Worm (Caenorhabditis elegans) whole organism, L3 larva: ENCODE results near the gene T16A1.4.
"Not testable (repeated sequence)": the region's sequence is repeated elsewhere in the genome, so short reads cannot be mapped to it uniquely, and the experiment has no call there.

Experiments used
- R02D3.7 ChIP-seq: fragments of 150-350 bp; optimal IDR thresholded peaks from 2 replicates; lab custom pipeline; 2014; ENCODE audit warnings: missing biosample characterization, missing genetic modification characterization
- aly-2 ChIP-seq: fragments of 150-350 bp; optimal IDR thresholded peaks from 2 replicates; lab custom pipeline; 2014; ENCODE audit warnings: missing biosample characterization, missing genetic modification characterization
- ama-1 ChIP-seq: fragments of 150-350 bp; optimal IDR thresholded peaks from 2 replicates; lab custom pipeline; 2018
- ceh-16 ChIP-seq: sonication (generic microtip); optimal IDR thresholded peaks from 2 replicates; lab custom pipeline; 2017; ENCODE audit warnings: missing biosample characterization, missing genetic modification characterization
- ceh-28 ChIP-seq: fragments of 150-350 bp; optimal IDR thresholded peaks from 2 replicates; lab custom pipeline; 2014; ENCODE audit warnings: missing biosample characterization, missing genetic modification reagents, missing genetic modification characterization
- ceh-82 ChIP-seq: fragments of 150-350 bp; optimal IDR thresholded peaks from 2 replicates; lab custom pipeline; 2014; ENCODE audit warnings: missing biosample characterization, missing genetic modification characterization
- ceh-9 ChIP-seq: sonication (generic microtip); optimal IDR thresholded peaks from 2 replicates; lab custom pipeline; 2018; ENCODE audit warnings: missing biosample characterization, missing genetic modification characterization
- daf-12 ChIP-seq: fragments of 150-350 bp; optimal IDR thresholded peaks from 2 replicates; lab custom pipeline; 2014; ENCODE audit warnings: missing biosample characterization, missing genetic modification reagents, missing genetic modification characterization
- egl-27 ChIP-seq: sonication (generic microtip); optimal IDR thresholded peaks from 4 replicates; lab custom pipeline; 2017; ENCODE audit warnings: missing biosample characterization, missing genetic modification reagents, missing genetic modification characterization
- egl-5 ChIP-seq: fragments of 150-350 bp; optimal IDR thresholded peaks from 2 replicates; lab custom pipeline; 2017; ENCODE audit warnings: missing biosample characterization, missing genetic modification reagents, missing genetic modification characterization, inconsistent platforms
- elt-1 ChIP-seq: fragments of 150-350 bp; optimal IDR thresholded peaks from 2 replicates; lab custom pipeline; 2014; ENCODE audit warnings: missing biosample characterization, missing genetic modification characterization
- elt-2 ChIP-seq: sonication (generic microtip); optimal IDR thresholded peaks from 2 replicates; lab custom pipeline; 2016; ENCODE audit warnings: missing genetic modification reagents, mild to moderate bottlenecking, missing genetic modification characterization, missing compliant biosample characterization
- fkh-10 ChIP-seq: sonication (generic microtip); optimal IDR thresholded peaks from 2 replicates; lab custom pipeline; 2017; ENCODE audit warnings: missing biosample characterization, missing genetic modification reagents, missing genetic modification characterization
- fkh-2 ChIP-seq: fragments of 150-350 bp; optimal IDR thresholded peaks from 2 replicates; lab custom pipeline; 2014; ENCODE audit warnings: missing biosample characterization, missing genetic modification reagents, missing genetic modification characterization
- fos-1 ChIP-seq: fragments of 150-350 bp; optimal IDR thresholded peaks from 2 replicates; lab custom pipeline; 2014; ENCODE audit warnings: missing biosample characterization, missing genetic modification characterization
- hmg-11 ChIP-seq: sonication (generic microtip); optimal IDR thresholded peaks from 2 replicates; lab custom pipeline; 2016; ENCODE audit warnings: missing genetic modification characterization, missing compliant biosample characterization
- lin-15B ChIP-seq: fragments of 150-350 bp; optimal IDR thresholded peaks from 2 replicates; lab custom pipeline; 2014; ENCODE audit warnings: missing biosample characterization, missing genetic modification characterization
- mdl-1 ChIP-seq: fragments of 150-350 bp; optimal IDR thresholded peaks from 2 replicates; lab custom pipeline; 2014; ENCODE audit warnings: missing biosample characterization, missing genetic modification characterization
- nfya-1 ChIP-seq: sonication (generic microtip); optimal IDR thresholded peaks from 2 replicates; lab custom pipeline; 2017; ENCODE audit warnings: missing genetic modification characterization, mild to moderate bottlenecking, missing compliant biosample characterization, antibody characterized with exemption, moderate library complexity; ENCODE audit not compliant: insufficient read depth
- nhr-11 ChIP-seq: fragments of 150-350 bp; optimal IDR thresholded peaks from 2 replicates; lab custom pipeline; 2014; ENCODE audit warnings: missing biosample characterization, missing genetic modification characterization
- nhr-23 ChIP-seq: fragments of 150-350 bp; optimal IDR thresholded peaks from 2 replicates; lab custom pipeline; 2014; ENCODE audit warnings: missing biosample characterization, missing genetic modification reagents, missing genetic modification characterization
- nhr-237 ChIP-seq: fragments of 150-350 bp; optimal IDR thresholded peaks from 2 replicates; lab custom pipeline; 2014; ENCODE audit warnings: missing biosample characterization, missing genetic modification characterization
- nhr-25 ChIP-seq: sonication (generic microtip); optimal IDR thresholded peaks from 2 replicates; lab custom pipeline; 2017; ENCODE audit warnings: missing biosample characterization, missing genetic modification characterization
- nhr-28 ChIP-seq: fragments of 150-350 bp; optimal IDR thresholded peaks from 2 replicates; lab custom pipeline; 2014; ENCODE audit warnings: missing biosample characterization, missing genetic modification characterization
- nhr-43 ChIP-seq: sonication (generic microtip); optimal IDR thresholded peaks from 2 replicates; lab custom pipeline; 2016; ENCODE audit warnings: mild to moderate bottlenecking, missing genetic modification characterization, missing compliant biosample characterization; ENCODE audit not compliant: poor library complexity, severe bottlenecking
- nhr-67 ChIP-seq: fragments of 150-350 bp; optimal IDR thresholded peaks from 2 replicates; lab custom pipeline; 2014; ENCODE audit warnings: missing biosample characterization, missing genetic modification characterization
- nhr-76 ChIP-seq: fragments of 150-350 bp; sonication (generic microtip); optimal IDR thresholded peaks from 5 replicates; lab custom pipeline; 2014; ENCODE audit warnings: missing biosample characterization, missing genetic modification characterization
- pqm-1 ChIP-seq: fragments of 150-350 bp; optimal IDR thresholded peaks from 2 replicates; lab custom pipeline; 2017; ENCODE audit warnings: missing biosample characterization, missing genetic modification characterization, inconsistent platforms
- skn-1 ChIP-seq: fragments of 150-350 bp; optimal IDR thresholded peaks from 2 replicates; lab custom pipeline; 2014; ENCODE audit warnings: missing biosample characterization, missing genetic modification characterization
- tbx-2 ChIP-seq: sonication (generic microtip); optimal IDR thresholded peaks from 2 replicates; lab custom pipeline; 2016; ENCODE audit warnings: mild to moderate bottlenecking, missing genetic modification characterization, missing compliant biosample characterization
- zag-1 ChIP-seq: fragments of 150-350 bp; optimal IDR thresholded peaks from 2 replicates; lab custom pipeline; 2014; ENCODE audit warnings: missing biosample characterization, missing genetic modification characterization
- ztf-11 ChIP-seq: fragments of 150-350 bp; optimal IDR thresholded peaks from 2 replicates; lab custom pipeline; 2014; ENCODE audit warnings: missing biosample characterization, missing genetic modification characterization
- ztf-4 ChIP-seq: fragments of 150-350 bp; optimal IDR thresholded peaks from 2 replicates; lab custom pipeline; 2014; ENCODE audit warnings: missing biosample characterization, missing genetic modification characterization

T16A1.4 gene

ce11 chrII:2081257-2081656, at the start of gene T16A1.4:
T16A1.4 (plus strand) TSS chrII:2081557.
- TF ChIP-seq skn-1 (tag; lab: Kevin White, UChicago) (no peak), nhr-25 (tag; lab: Kevin White, UChicago) (no peak)
- TF ChIP-seq, all 47 proteins: peak for 0

- TF ChIP-seq mdl-1 (tag; lab: Kevin White, UChicago) (no peak), hmg-11 (no peak), lin-15B (tag; lab: Kevin White, UChicago) (no peak), ama-1 (lab: Kevin White, UChicago) (no peak), nhr-23 (tag; lab: Kevin White, UChicago) (no peak), egl-27 (no peak), nfya-1 (tag; lab: Kevin White, UChicago) (no peak), ztf-4 (tag; lab: Kevin White, UChicago) (no peak), tbx-2 (tag; lab: Kevin White, UChicago) (no peak), nhr-11 (tag; lab: Kevin White, UChicago) (no peak), nhr-76 (tag; lab: Kevin White, UChicago) (no peak), R02D3.7 (tag; lab: Kevin White, UChicago) (no peak), ceh-16 (tag; lab: Kevin White, UChicago) (no peak), ceh-82 (tag; lab: Kevin White, UChicago) (no peak), skn-1 (tag; lab: Kevin White, UChicago) (no peak), elt-1 (tag; lab: Kevin White, UChicago) (no peak), ceh-28 (tag; lab: Kevin White, UChicago) (no peak), daf-12 (tag; lab: Kevin White, UChicago) (no peak), ceh-9 (tag; lab: Kevin White, UChicago) (no peak)
Measured at ce11 chrII:2031852-2032251, 49.5 kb upstream of the T16A1.4 start, which contains the start of gene bath-5. bath-5 (minus strand) TSS chrII:2031952.

DNA sequence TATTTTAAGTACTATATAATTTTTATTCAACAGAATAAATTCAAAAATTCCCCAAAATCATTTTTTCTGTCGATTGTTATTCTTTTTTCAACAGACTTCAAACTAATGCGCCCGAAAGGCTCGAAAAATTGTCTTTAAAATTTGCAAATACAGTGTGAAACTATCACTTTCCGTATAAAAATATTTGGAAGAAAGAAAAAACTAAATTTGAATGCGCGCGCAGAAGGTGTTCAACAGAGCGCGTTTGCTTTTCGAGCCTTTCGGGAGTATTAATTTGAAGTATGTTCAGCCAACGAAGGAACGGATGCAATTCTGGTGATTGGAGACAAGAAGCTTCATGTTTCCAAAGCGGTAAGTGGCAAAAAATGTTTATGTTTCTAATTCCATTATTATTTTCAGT, 49.1 kb upstream of the T16A1.4 start, which contains the start of gene btb-4:
Gene btb-4, plus strand, starts transcription at position 35 of the 400 bp plus-strand sequence.
- TF ChIP-seq egl-5 (tag; lab: Kevin White, UChicago); elt-2 (tag; lab: Kevin White, UChicago); nhr-28: not testable (repeated sequence)
- TF ChIP-seq, all 47 proteins: peak for 0; not testable (repeated sequence) for 47

DNA sequence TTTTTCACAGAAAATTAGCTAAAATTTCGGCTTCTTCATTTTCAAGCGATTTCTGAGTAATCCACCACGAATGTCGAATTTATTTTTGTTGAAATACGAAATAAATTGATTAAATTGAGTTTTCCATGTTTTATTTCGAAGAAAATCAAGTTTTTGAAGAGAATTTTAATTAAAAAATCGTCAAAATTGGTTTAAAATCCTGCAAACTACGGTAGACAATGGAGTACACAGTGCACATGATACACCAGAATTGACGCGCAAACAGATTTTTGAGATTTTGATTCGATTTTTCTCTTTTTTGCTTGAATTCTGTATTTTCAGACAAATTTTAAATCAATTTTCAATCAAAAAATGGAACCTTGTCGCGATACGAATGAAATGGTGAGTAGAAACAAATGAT, 48.1 kb upstream of the T16A1.4 start, which contains the start of gene F59H6.14:
Gene F59H6.14, plus strand, starts transcription at position 301 of the 400 bp plus-strand sequence.
- TF ChIP-seq daf-12 (tag; lab: Kevin White, UChicago) (no peak), ztf-4 (tag; lab: Kevin White, UChicago) (no peak), ztf-11 (tag; lab: Kevin White, UChicago) (no peak), aly-2 (tag; lab: Kevin White, UChicago) (no peak), egl-5 (tag; lab: Kevin White, UChicago) (no peak), zag-1 (no peak), ceh-16 (tag; lab: Kevin White, UChicago) (no peak), ceh-28 (tag; lab: Kevin White, UChicago) (no peak), elt-2 (tag; lab: Kevin White, UChicago) (no peak), nhr-76 (tag; lab: Kevin White, UChicago) (no peak), mdl-1 (tag; lab: Kevin White, UChicago) (no peak), nhr-237 (tag; lab: Kevin White, UChicago) (no peak), fkh-10 (GFP tag; lab: Kevin White, UChicago) (no peak), nhr-28 (no peak), fos-1 (tag; lab: Kevin White, UChicago) (no peak), tbx-2 (tag; lab: Kevin White, UChicago) (no peak), ama-1 (lab: Kevin White, UChicago) (no peak), fkh-2 (tag; lab: Kevin White, UChicago) (no peak)

DNA sequence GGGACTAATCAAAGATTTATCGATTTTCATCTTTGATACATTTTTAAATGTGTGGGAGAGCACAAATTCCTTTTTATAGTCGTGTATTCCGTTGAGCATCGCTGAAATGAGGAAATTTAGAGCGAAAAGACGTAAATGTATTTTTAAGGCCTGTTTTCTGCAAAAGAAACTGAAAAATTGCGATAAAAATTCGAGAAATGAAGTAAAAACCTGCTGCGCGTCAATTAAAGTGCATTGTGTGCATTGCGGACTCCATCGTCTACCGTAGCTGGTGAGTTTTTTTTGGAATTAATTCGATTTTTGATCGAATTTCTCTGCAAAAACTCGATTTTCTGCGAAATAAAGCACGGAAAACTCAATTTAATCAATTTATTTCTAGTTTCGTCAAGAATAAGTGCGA, 42.1 kb upstream of the T16A1.4 start, which contains the start of gene bath-19:
Gene bath-19, minus strand, starts transcription at position 101 of the 400 bp plus-strand sequence.
- TF ChIP-seq hmg-11 (no peak), pqm-1 (no peak), nhr-67 (tag; lab: Kevin White, UChicago) (no peak), nhr-43 (tag; lab: Kevin White, UChicago) (no peak), nhr-237 (tag; lab: Kevin White, UChicago) (no peak), nhr-28 (no peak), elt-1 (tag; lab: Kevin White, UChicago) (no peak), egl-5 (tag; lab: Kevin White, UChicago) (no peak), ceh-16 (tag; lab: Kevin White, UChicago) (no peak)
